Worm (Caenorhabditis elegans) whole organism, L4 larva: Measurements from ENCODE around the gene acs-7.

ENCODE experiments used
- Y48G9A.11 ChIP-seq: fragments of 200-800 bp; sonication (Bioruptor generic); IDR thresholded peaks from 2 replicates; pipeline ENCODE4 v1.3.6; 2022; ENCODE audit warnings: missing genetic modification reagents, missing genetic modification characterization, missing compliant biosample characterization
- Y75B8A.6 ChIP-seq: fragments of 200-800 bp; sonication (Bioruptor generic); IDR thresholded peaks from 2 replicates; pipeline ENCODE4 v1.3.6; 2022; ENCODE audit warnings: missing genetic modification reagents, missing genetic modification characterization, missing compliant biosample characterization
- ZK546.5 ChIP-seq, 2 experiments: sonication (generic microtip); optimal IDR thresholded peaks; 2 replicates each; lab custom pipeline; 2017; ENCODE audit warnings: missing biosample characterization in 2 of 2, missing genetic modification characterization in 2 of 2
- aha-1 ChIP-seq: fragments of 150-350 bp; peaks from one replicate; lab custom pipeline; 2014; ENCODE audit warnings: missing biosample characterization, missing genetic modification characterization
- ceh-20 ChIP-seq: fragments of 200-800 bp; sonication (Bioruptor generic); IDR thresholded peaks from 2 replicates; pipeline ENCODE4 v1.3.6; 2022; ENCODE audit warnings: missing genetic modification reagents, missing genetic modification characterization, missing compliant biosample characterization
- ceh-62 ChIP-seq: sonication (generic microtip); optimal IDR thresholded peaks from 2 replicates; lab custom pipeline; 2017; ENCODE audit warnings: missing biosample characterization, missing genetic modification characterization
- cey-2 ChIP-seq: sonication (generic microtip); optimal IDR thresholded peaks from 3 replicates; lab custom pipeline; 2017; ENCODE audit warnings: missing genetic modification characterization, mild to moderate bottlenecking, missing compliant biosample characterization, antibody characterized with exemption, borderline replicate concordance; ENCODE audit not compliant: insufficient read depth
- daf-16 ChIP-seq, 3 experiments: sonication (generic microtip); optimal IDR thresholded peaks; 2 replicates each; lab custom pipeline; 2016 to 2017; ENCODE audit warnings: missing genetic modification characterization in 3 of 3, missing genetic modification reagents in 3 of 3, mild to moderate bottlenecking in 2 of 3, missing compliant biosample characterization in 2 of 3, missing biosample characterization in 1 of 3, moderate library complexity in 1 of 3
- daf-8 ChIP-seq: fragments of 200-800 bp; sonication (Bioruptor generic); IDR thresholded peaks from 2 replicates; pipeline ENCODE4 v1.3.6; 2022; ENCODE audit warnings: missing genetic modification characterization, missing compliant biosample characterization
- dmd-9 ChIP-seq: fragments of 200-800 bp; sonication (Bioruptor generic); IDR thresholded peaks from 2 replicates; pipeline ENCODE4 v1.3.6; 2022; ENCODE audit warnings: missing genetic modification reagents, missing genetic modification characterization, missing compliant biosample characterization
- dve-1 ChIP-seq: sonication (generic microtip); optimal IDR thresholded peaks from 2 replicates; lab custom pipeline; 2017; ENCODE audit warnings: antibody characterized with exemption, mild to moderate bottlenecking, missing genetic modification characterization, missing compliant biosample characterization; ENCODE audit not compliant: insufficient read depth
- egl-43 ChIP-seq: fragments of 200-800 bp; sonication (Bioruptor generic); IDR thresholded peaks from 2 replicates; pipeline ENCODE4 v1.3.6; 2022; ENCODE audit warnings: missing genetic modification reagents, missing genetic modification characterization, missing compliant biosample characterization
- hlh-11 ChIP-seq: fragments of 200-800 bp; sonication (Bioruptor generic); optimal IDR thresholded peaks from 2 replicates; lab custom pipeline; 2018; ENCODE audit warnings: mild to moderate bottlenecking, missing genetic modification characterization, missing compliant biosample characterization
- hlh-30 ChIP-seq: sonication (generic microtip); optimal IDR thresholded peaks from 2 replicates; lab custom pipeline; 2017; ENCODE audit warnings: antibody characterized with exemption, mild to moderate bottlenecking, missing genetic modification characterization, missing compliant biosample characterization; ENCODE audit not compliant: insufficient read depth
- hmg-1.1 ChIP-seq: fragments of 200-800 bp; sonication (Bioruptor generic); IDR thresholded peaks from 2 replicates; pipeline ENCODE4 v1.3.6; 2022; ENCODE audit warnings: missing genetic modification reagents, missing genetic modification characterization, missing compliant biosample characterization
- jun-1 ChIP-seq: fragments of 150-350 bp; optimal IDR thresholded peaks from 2 replicates; lab custom pipeline; 2014; ENCODE audit warnings: missing biosample characterization, missing genetic modification reagents, missing genetic modification characterization
- lin-38 ChIP-seq: fragments of 200-800 bp; sonication (Bioruptor generic); IDR thresholded peaks from 2 replicates; pipeline ENCODE4 v1.3.6; 2022; ENCODE audit warnings: missing genetic modification reagents, missing genetic modification characterization, missing compliant biosample characterization
- lsy-2 ChIP-seq, 2 experiments: fragments of 150-350 bp in 1 of 2; sonication (generic microtip) in 1 of 2; optimal IDR thresholded peaks; 2 replicates each; lab custom pipeline; 2014 to 2017; ENCODE audit warnings: missing biosample characterization in 2 of 2, missing genetic modification characterization in 2 of 2
- mdl-1 ChIP-seq, 2 experiments: fragments of 150-350 bp in 1 of 2; sonication (generic microtip) in 1 of 2; optimal IDR thresholded peaks; 2 replicates each; lab custom pipeline; 2014 to 2017; ENCODE audit warnings: missing biosample characterization in 2 of 2, missing genetic modification characterization in 2 of 2
- mep-1 ChIP-seq: fragments of 150-350 bp; sonication (generic microtip); optimal IDR thresholded peaks from 3 replicates; lab custom pipeline; 2014; ENCODE audit warnings: missing biosample characterization, missing genetic modification characterization
- nhr-11 ChIP-seq: fragments of 150-350 bp; optimal IDR thresholded peaks from 2 replicates; lab custom pipeline; 2014; ENCODE audit warnings: missing biosample characterization, missing genetic modification characterization
- nhr-28 ChIP-seq: fragments of 150-350 bp; optimal IDR thresholded peaks from 2 replicates; lab custom pipeline; 2014; ENCODE audit warnings: missing biosample characterization, missing genetic modification characterization
- nhr-48 ChIP-seq: sonication (generic microtip); optimal IDR thresholded peaks from 2 replicates; lab custom pipeline; 2016; ENCODE audit warnings: mild to moderate bottlenecking, missing genetic modification characterization, missing compliant biosample characterization
- php-3 ChIP-seq: fragments of 200-800 bp; sonication (Bioruptor generic); IDR thresholded peaks from 2 replicates; pipeline ENCODE4 v1.3.6; 2022; ENCODE audit warnings: missing genetic modification reagents, missing genetic modification characterization, missing compliant biosample characterization
- pqm-1 ChIP-seq: sonication (generic microtip); optimal IDR thresholded peaks from 2 replicates; lab custom pipeline; 2017; ENCODE audit warnings: missing biosample characterization, missing genetic modification characterization
- rbr-2 ChIP-seq: sonication (generic microtip); optimal IDR thresholded peaks from 2 replicates; lab custom pipeline; 2016; ENCODE audit warnings: missing genotype, missing genetic modification characterization, missing compliant biosample characterization
- sdz-12 ChIP-seq: fragments of 200-800 bp; sonication (Bioruptor generic); optimal IDR thresholded peaks from 2 replicates; lab custom pipeline; 2018; ENCODE audit warnings: mild to moderate bottlenecking, missing genetic modification characterization, missing compliant biosample characterization
- set-16 ChIP-seq: fragments of 200-800 bp; sonication (Bioruptor generic); IDR thresholded peaks from 2 replicates; pipeline ENCODE4 v1.3.6; 2022; ENCODE audit warnings: missing genetic modification reagents, missing genetic modification characterization, missing compliant biosample characterization
- snpc-4 ChIP-seq: fragments of 150-350 bp; optimal IDR thresholded peaks from 2 replicates; lab custom pipeline; 2014; ENCODE audit warnings: missing biosample characterization, missing genetic modification characterization
- tag-97 ChIP-seq: fragments of 200-800 bp; sonication (Bioruptor generic); IDR thresholded peaks from 2 replicates; pipeline ENCODE4 v1.3.6; 2022; ENCODE audit warnings: missing genetic modification characterization, missing compliant biosample characterization
- unc-130 ChIP-seq: sonication (generic microtip); optimal IDR thresholded peaks from 2 replicates; lab custom pipeline; 2016; ENCODE audit warnings: missing genetic modification reagents, missing genetic modification characterization, missing compliant biosample characterization
- unc-62 ChIP-seq, 3 experiments: fragments of 150-350 bp in 1 of 3; sonication (generic microtip); optimal IDR thresholded peaks in 2 of 3; peaks in 1 of 3; 1 replicate in 1 of 3; 2 replicates in 2 of 3; lab custom pipeline; 2014 to 2017; ENCODE audit warnings: missing biosample characterization in 3 of 3, missing genetic modification characterization in 3 of 3, missing genetic modification reagents in 3 of 3, missing genotype in 1 of 3
- zip-11 ChIP-seq: fragments of 200-800 bp; sonication (Bioruptor generic); IDR thresholded peaks from 2 replicates; pipeline ENCODE4 v1.3.6; 2022; ENCODE audit warnings: missing genetic modification characterization, missing compliant biosample characterization
- zip-2 ChIP-seq: fragments of 150-350 bp; optimal IDR thresholded peaks from 2 replicates; lab custom pipeline; 2014; ENCODE audit warnings: missing biosample characterization, missing genetic modification characterization

acs-7 gene

DNA sequence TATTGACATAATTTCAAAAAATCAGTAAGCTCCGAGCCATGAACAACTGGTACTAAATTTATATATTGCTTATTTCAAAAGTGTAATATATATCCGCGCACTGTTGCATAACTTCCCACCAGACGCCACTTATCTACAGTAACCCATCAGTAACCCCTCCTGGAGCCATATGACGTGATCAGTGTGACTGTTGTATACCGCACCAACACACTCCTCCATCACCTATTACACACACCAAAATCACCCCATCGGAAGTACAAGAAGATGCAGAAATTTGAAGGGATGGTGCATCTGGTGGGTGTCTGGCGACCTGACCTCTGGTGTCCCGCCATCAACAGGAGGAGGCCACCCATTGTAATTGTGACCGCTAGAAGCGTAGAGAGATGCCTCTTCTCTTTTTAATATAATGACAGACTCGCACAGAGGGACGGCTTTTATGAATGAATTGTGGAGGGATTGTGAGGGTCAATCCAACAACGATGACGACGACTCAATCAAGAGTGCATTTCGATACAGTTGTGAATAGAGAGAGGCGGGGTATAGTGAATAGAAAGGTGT lies 28.9 kb upstream of the acs-7 start:
- TF ChIP-seq unc-130 (GFP tag; lab: Kevin White, UChicago), result no peak
- TF ChIP-seq snpc-4 (tag; lab: Kevin White, UChicago), result no peak
- no peak for TF ChIP-seq jun-1 (tag; lab: Kevin White, UChicago)
- no peak for TF ChIP-seq ZK546.5 (tag; optimal IDR thresholded peaks at IDR 0.05; lab: Kevin White, UChicago)
- TF ChIP-seq php-3 (GFP tag; lab: Robert Waterston, UW), result no peak
- peak; percentile 64 for TF ChIP-seq aha-1 (tag; lab: Kevin White, UChicago)

DNA sequence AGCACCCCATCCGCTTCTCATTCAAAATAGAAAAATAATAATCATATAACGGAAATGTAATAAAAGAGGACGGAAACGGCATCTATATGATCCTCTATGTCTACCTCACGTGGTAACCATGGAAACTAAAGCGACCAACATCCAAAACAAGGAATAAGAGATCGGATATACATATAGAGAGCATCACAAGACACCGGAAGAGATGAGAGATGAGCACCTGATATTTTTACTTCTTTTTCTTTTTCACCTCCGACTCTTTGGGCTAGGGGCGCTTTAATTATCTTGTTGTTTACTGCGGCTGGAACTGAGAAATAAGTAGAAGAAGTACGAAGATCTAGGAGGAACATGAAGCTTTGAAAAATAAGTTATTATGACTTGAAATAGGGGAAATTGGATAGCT lies 28.0 kb upstream of the acs-7 start:
- TF ChIP-seq unc-62 (GFP tag; optimal IDR thresholded peaks at IDR 0.05 in 1 of 2; lab: Kevin White, UChicago) (peak in 1 of 2 experiments; percentile 36), unc-62 (tag; optimal IDR thresholded peaks at IDR 0.05; lab: Kevin White, UChicago) (no peak), nhr-11 (tag; lab: Kevin White, UChicago) (peak; percentile 46), nhr-48 (tag; lab: Kevin White, UChicago) (no peak)

ce11 chrII:9264689-9265278 lies 27.0 kb upstream of the acs-7 start:
- TF ChIP-seq unc-62 (GFP tag; optimal IDR thresholded peaks at IDR 0.05 in 1 of 2; lab: Kevin White, UChicago) (peak in 1 of 2 experiments; percentile 59), unc-62 (tag; optimal IDR thresholded peaks at IDR 0.05; lab: Kevin White, UChicago) (no peak), mdl-1 (tag; optimal IDR thresholded peaks at IDR 0.05; lab: Kevin White, UChicago) (peak in 1 of 2 experiments; percentile 15), zip-11 (GFP tag; lab: Robert Waterston, UW) (no peak), snpc-4 (tag; lab: Kevin White, UChicago) (no peak), dmd-9 (no peak), zip-2 (tag; lab: Kevin White, UChicago) (no peak), aha-1 (tag; lab: Kevin White, UChicago) (peak; percentile 96), hlh-11 (peak; percentile 2), pqm-1 (tag; lab: Kevin White, UChicago) (no peak), dve-1 (tag; lab: Kevin White, UChicago) (no peak), mep-1 (tag; lab: Kevin White, UChicago) (no peak), nhr-11 (tag; lab: Kevin White, UChicago) (peak; percentile 46), lin-38 (GFP tag; lab: Robert Waterston, UW) (no peak), cey-2 (no peak), hmg-1.1 (GFP tag; lab: Robert Waterston, UW) (peak; percentile 25; the same call in 1 of the 2 replicates), set-16 (GFP tag; lab: Robert Waterston, UW) (no peak), lsy-2 (tag; optimal IDR thresholded peaks at IDR 0.05; lab: Kevin White, UChicago) (peak in 1 of 2 experiments; percentile 41), ceh-62 (no peak), nhr-28 (tag; lab: Kevin White, UChicago) (no peak), daf-8 (GFP tag; lab: Robert Waterston, UW) (no peak), tag-97 (GFP tag; lab: Robert Waterston, UW) (no peak), rbr-2 (peak; percentile 13), egl-43 (GFP tag; lab: Robert Waterston, UW) (peak; percentile 52; the same call in 1 of the 2 replicates), ceh-20 (no peak), sdz-12 (GFP tag; lab: Kevin White, UChicago) (no peak), Y48G9A.11 (no peak), Y75B8A.6 (no peak), daf-16 (GFP tag; optimal IDR thresholded peaks at IDR 0.05; lab: Kevin White, UChicago) (peak in 1 of 2 experiments; percentile 57), daf-16 (tag; optimal IDR thresholded peaks at IDR 0.05; lab: Kevin White, UChicago) (no peak), hlh-30 (tag; lab: Kevin White, UChicago) (peak; percentile 1)
- TF ChIP-seq, all 104 proteins: peak for 11
